Worm (Caenorhabditis elegans): Measurements from ENCODE around the gene T22F3.2.
"Not testable (repeated sequence)": the region's sequence is repeated elsewhere in the genome, so short reads cannot be mapped to it uniquely, and the experiment has no call there.

The T22F3.2 gene

DNA sequence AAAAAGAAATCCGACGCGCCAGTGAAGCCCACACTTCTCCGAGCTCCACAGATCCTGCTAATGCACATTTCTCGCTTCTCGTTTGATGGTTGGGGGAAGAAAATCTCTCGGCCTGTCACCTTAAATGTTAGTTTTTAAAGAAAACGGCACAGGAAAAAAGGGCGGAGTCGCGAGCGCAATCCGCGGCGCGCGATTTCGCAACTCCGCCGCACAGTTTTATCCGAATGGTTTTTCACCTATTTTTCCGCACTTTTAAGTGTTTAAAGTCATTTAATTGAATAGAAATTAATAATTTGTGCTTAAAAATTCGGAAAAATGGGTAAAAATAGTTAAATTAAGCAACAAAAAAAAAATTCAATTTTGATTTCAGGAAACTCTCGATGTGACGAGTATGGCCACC lies 1.2 kb downstream of the T22F3.2 start:
- TF ChIP-seq him-1 (tag; optimal IDR thresholded peaks at IDR 0.05) = no peak
- TF ChIP-seq dao-5 (tag; optimal IDR thresholded peaks at IDR 0.05) = no peak
- TF ChIP-seq W03F9.2 (tag; optimal IDR thresholded peaks at IDR 0.05) = no peak

DNA sequence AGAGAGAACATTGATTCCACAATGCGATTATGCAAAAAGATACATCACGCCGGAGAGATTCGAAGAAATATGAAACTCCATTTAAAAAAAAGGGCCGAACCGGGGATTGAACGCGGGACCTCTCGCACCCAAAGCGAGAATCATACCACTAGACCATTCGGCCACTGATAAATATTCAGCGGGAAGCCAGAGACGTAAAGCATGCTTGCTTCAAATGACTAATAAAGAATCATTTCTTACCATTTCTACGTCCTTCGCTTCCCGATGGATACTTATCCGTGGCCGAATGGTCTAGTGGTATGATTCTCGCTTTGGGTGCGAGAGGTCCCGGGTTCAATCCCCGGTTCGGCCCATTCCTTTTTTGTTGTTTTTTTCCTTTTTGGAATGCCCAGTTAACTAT lies 1.8 kb downstream of the T22F3.2 start:
- no peak for TF ChIP-seq dao-5 (tag; optimal IDR thresholded peaks at IDR 0.05)
- TF ChIP-seq W03F9.2 (tag; optimal IDR thresholded peaks at IDR 0.05) = no peak
- no peak for TF ChIP-seq him-1 (tag; optimal IDR thresholded peaks at IDR 0.05)

ce11 chrV:3592099-3592498 lies 5.7 kb downstream of the T22F3.2 start, which contains the start of gene T22F3.12:
Gene T22F3.12, minus strand, starts transcription at chrV:3592199.
- TF ChIP-seq W03F9.2 (tag; optimal IDR thresholded peaks at IDR 0.05) = no peak
- no peak for TF ChIP-seq dao-5 (tag; optimal IDR thresholded peaks at IDR 0.05)
- TF ChIP-seq him-1 (tag; optimal IDR thresholded peaks at IDR 0.05) = no peak

- TF ChIP-seq W03F9.2 (tag; optimal IDR thresholded peaks at IDR 0.05) (no peak), dao-5 (tag; optimal IDR thresholded peaks at IDR 0.05) (no peak), him-1 (tag; optimal IDR thresholded peaks at IDR 0.05) (no peak)
Measured at ce11 chrV:3594936-3595335, 8.5 kb downstream of the T22F3.2 start, which contains the start of gene srh-213. Gene srh-213, minus strand, starts transcription at chrV:3595036.

DNA sequence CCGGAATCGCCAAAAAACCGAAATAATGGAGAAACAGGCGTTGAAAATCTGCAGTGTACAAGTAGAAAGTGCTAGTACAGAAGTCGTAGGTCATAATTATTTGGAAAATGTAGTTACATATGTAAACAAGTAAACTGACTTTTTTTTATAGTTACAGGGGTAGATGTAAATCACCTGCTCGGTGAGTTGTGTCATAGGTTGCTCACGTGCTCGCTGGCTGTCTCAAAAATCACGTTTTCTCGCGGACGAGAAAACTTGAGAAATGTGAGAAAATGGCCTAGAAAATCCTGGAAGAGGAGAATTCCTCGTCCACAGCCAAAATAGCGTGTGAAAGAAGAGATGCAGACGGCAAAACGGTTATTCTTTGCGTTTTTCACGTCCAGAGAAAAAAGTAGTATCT lies 10.6 kb downstream of the T22F3.2 start, which contains the start of gene srh-212:
Gene srh-212 (minus strand): TSS at position 101 of the 400 bp plus-strand sequence.
- not testable (repeated sequence) for TF ChIP-seq him-1, dao-5, W03F9.2 (tag; optimal IDR thresholded peaks at IDR 0.05)

DNA sequence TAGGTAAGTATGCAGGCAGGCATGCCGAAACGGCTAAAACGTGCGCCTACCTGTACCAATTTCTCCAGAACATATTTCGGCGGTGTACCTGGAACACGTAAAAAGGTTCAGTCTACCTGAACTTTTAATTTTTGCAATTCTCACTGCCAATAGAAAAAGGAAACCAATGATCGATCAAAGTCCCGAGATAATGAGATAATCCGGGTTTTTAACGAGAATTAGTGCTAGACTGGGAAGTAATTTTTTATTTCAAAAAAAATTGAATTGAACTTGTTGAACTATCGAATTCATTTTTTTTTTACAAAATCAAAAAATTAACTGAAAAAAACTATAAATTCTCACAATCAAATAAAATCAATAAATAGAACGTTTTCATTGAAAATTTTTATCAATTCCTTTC lies 14.1 kb downstream of the T22F3.2 start, which contains the start of gene T22F3.7:
Gene T22F3.7 (minus strand): TSS at position 101 of the 400 bp plus-strand sequence.
- TF ChIP-seq dao-5 (tag; optimal IDR thresholded peaks at IDR 0.05) = no peak
- no peak for TF ChIP-seq W03F9.2 (tag; optimal IDR thresholded peaks at IDR 0.05)
- TF ChIP-seq him-1 (tag; optimal IDR thresholded peaks at IDR 0.05) = no peak

- no peak for TF ChIP-seq W03F9.2 (tag; optimal IDR thresholded peaks at IDR 0.05)
- TF ChIP-seq dao-5 (tag; optimal IDR thresholded peaks at IDR 0.05) = no peak
- TF ChIP-seq him-1 (tag; optimal IDR thresholded peaks at IDR 0.05) = no peak
Measured at ce11 chrV:3605325-3605724, 18.9 kb downstream of the T22F3.2 start, which contains the start of gene T22F3.8. Gene T22F3.8, minus strand, starts transcription at chrV:3605425.

- TF ChIP-seq W03F9.2 (tag; optimal IDR thresholded peaks at IDR 0.05) (no peak), him-1 (tag; optimal IDR thresholded peaks at IDR 0.05) (no peak), dao-5 (tag; optimal IDR thresholded peaks at IDR 0.05) (no peak)
Measured at ce11 chrV:3606391-3606790, 20.0 kb downstream of the T22F3.2 start.

- TF ChIP-seq dao-5 (tag; optimal IDR thresholded peaks at IDR 0.05) = no peak
- no peak for TF ChIP-seq him-1 (tag; optimal IDR thresholded peaks at IDR 0.05)
- TF ChIP-seq W03F9.2 (tag; optimal IDR thresholded peaks at IDR 0.05) = no peak
Measured at ce11 chrV:3610709-3611108, 24.3 kb downstream of the T22F3.2 start.

- TF ChIP-seq W03F9.2 (tag; optimal IDR thresholded peaks at IDR 0.05) (no peak), him-1 (tag; optimal IDR thresholded peaks at IDR 0.05) (no peak), dao-5 (tag; optimal IDR thresholded peaks at IDR 0.05) (no peak)
Measured at ce11 chrV:3611654-3612053, 25.2 kb downstream of the T22F3.2 start, which contains the start of gene T22F3.10. Gene T22F3.10, minus strand, starts transcription at chrV:3611754.

DNA sequence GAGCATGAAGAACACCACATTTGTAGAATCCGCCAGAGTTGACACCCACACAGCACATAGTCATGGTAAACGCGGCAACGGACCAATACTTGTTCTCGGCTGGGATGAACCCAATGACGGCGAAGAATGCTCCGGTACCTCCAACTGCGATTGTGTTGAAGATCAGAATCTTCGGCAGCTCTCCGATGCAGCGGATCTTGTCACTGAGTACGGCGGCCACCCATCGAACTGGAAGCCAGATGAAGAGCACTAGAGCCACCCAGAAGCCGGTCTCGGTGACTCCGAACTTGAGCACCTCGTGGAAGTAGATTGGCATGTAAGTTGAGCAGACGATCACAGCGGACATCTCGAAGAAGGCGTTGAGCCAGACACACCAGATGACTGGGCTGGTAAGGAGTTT lies 26.6 kb downstream of the T22F3.2 start:
- TF ChIP-seq him-1 (tag; optimal IDR thresholded peaks at IDR 0.05) = no peak
- no peak for TF ChIP-seq dao-5 (tag; optimal IDR thresholded peaks at IDR 0.05)
- TF ChIP-seq W03F9.2 (tag; optimal IDR thresholded peaks at IDR 0.05) = no peak

ce11 chrV:3614397-3614796 lies 28.0 kb downstream of the T22F3.2 start, which contains the start of gene T22F3.11:
Gene T22F3.11, minus strand, starts transcription at chrV:3614553.
- TF ChIP-seq W03F9.2 (tag; optimal IDR thresholded peaks at IDR 0.05) (no peak), him-1 (tag; optimal IDR thresholded peaks at IDR 0.05) (no peak), dao-5 (tag; optimal IDR thresholded peaks at IDR 0.05) (no peak)

DNA sequence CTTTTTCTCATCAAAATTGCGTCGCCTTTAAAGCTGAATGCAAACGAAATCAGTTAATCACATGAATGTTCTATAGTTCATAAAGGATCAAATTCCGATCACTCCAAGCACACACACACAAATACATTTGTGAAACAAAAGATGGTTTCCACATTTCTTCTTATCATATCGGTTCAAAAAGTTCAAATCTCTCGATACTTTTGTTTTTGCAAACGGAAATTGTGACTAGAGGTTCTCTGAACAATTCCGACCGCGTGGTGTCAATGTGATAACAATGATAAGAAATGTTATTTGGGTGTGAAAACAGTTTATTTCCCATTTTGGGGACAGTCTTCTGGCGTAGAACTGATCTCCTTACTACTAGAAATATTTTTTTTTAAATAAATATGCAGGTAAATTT lies 30.4 kb downstream of the T22F3.2 start:
- no peak for TF ChIP-seq dao-5 (tag; optimal IDR thresholded peaks at IDR 0.05)
- TF ChIP-seq W03F9.2 (tag; optimal IDR thresholded peaks at IDR 0.05) = no peak
- no peak for TF ChIP-seq him-1 (tag; optimal IDR thresholded peaks at IDR 0.05)

DNA sequence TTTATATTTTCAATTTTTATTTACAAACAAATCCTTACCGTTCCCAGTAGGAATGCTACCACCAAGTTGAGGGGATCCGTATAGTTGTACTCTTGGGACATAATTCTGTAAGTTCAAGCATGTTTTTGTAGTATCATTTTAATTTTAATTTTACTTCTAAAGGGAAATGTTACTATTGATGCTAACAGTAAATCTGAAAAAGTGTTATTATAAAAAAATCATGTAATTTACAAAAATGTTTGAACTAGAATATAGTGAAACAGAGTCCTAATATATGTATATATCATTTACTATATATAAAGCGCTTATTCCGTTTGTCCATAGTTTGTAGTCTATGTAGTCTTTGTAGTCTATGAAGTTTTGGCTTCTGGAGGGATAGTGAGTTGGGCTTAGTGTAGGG lies 34.2 kb downstream of the T22F3.2 start, which contains the start of gene srx-93:
Gene srx-93 (minus strand): TSS at position 101 of the 400 bp plus-strand sequence.
- not testable (repeated sequence) for TF ChIP-seq him-1, W03F9.2, dao-5 (tag; optimal IDR thresholded peaks at IDR 0.05)

DNA sequence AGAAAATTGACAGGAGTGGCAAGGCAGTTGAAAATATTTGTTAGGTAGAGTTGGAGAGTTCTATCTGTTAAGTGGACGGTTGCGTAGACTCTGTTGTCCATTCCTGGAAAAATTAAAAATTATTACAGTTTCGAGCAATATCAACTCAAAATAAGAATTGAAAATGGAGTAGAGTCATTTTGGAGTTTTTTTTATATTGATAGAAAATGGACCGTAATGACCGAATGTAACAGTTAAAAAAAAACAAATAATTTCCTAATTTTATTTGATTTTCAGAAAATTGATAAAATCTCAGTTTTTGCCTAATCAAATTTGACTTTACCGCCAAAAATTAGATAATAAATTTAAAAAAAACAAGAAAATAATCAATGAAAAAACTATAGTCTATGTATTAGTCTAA lies 40.5 kb downstream of the T22F3.2 start, which contains the start of gene F59B1.4:
Gene F59B1.4 (minus strand): TSS at position 101 of the 400 bp plus-strand sequence.
- no peak for TF ChIP-seq him-1 (tag; optimal IDR thresholded peaks at IDR 0.05)
- TF ChIP-seq dao-5 (tag; optimal IDR thresholded peaks at IDR 0.05) = no peak
- no peak for TF ChIP-seq W03F9.2 (tag; optimal IDR thresholded peaks at IDR 0.05)

Measured in whole organism, L4/young adult.